Worm (Caenorhabditis elegans) whole organism, L2 larva: ENCODE measurements around the gene C23G10.7.

Experiments used
- F13H6.1 ChIP-seq: sonication (generic microtip); optimal IDR thresholded peaks from 2 replicates; lab custom pipeline; 2016; ENCODE audit warnings: missing genetic modification characterization, missing compliant biosample characterization
- ZK546.5 ChIP-seq: sonication (generic microtip); optimal IDR thresholded peaks from 2 replicates; lab custom pipeline; 2017; ENCODE audit warnings: missing biosample characterization, missing genetic modification characterization
- egl-27 ChIP-seq: sonication (generic microtip); optimal IDR thresholded peaks from 3 replicates; lab custom pipeline; 2017; ENCODE audit warnings: missing biosample characterization, missing genetic modification reagents, missing genetic modification characterization
- elt-3 ChIP-seq: sonication (generic microtip); optimal IDR thresholded peaks from 2 replicates; lab custom pipeline; 2017; ENCODE audit warnings: missing biosample characterization, missing genetic modification characterization
- fos-1 ChIP-seq: fragments of 150-350 bp; optimal IDR thresholded peaks from 2 replicates; lab custom pipeline; 2014; ENCODE audit warnings: missing biosample characterization, missing genetic modification characterization
- lin-13 ChIP-seq: fragments of 150-350 bp; optimal IDR thresholded peaks from 2 replicates; lab custom pipeline; 2014; ENCODE audit warnings: missing biosample characterization, missing genetic modification reagents, missing genetic modification characterization
- lin-39 ChIP-seq: fragments of 150-350 bp; optimal IDR thresholded peaks from 2 replicates; lab custom pipeline; 2014; ENCODE audit warnings: missing biosample characterization, missing genetic modification reagents, missing genetic modification characterization

- TF ChIP-seq lin-13 (GFP tag; lab: Kevin White, UChicago): no peak
- no peak for TF ChIP-seq egl-27 (tag; lab: Kevin White, UChicago)
- no peak for TF ChIP-seq fos-1
- no peak for TF ChIP-seq ZK546.5
- no peak for TF ChIP-seq F13H6.1 (tag; lab: Kevin White, UChicago)
- no peak for TF ChIP-seq elt-3 (tag; lab: Kevin White, UChicago)
- no peak for TF ChIP-seq lin-39 (tag; lab: Kevin White, UChicago)
Measured at ce11 chrIII:6207046-6207445, 8.8 kb upstream of the C23G10.7 start.
